Worm (Caenorhabditis elegans) whole organism, early embryonic: ENCODE measurements around the gene C16D9.1.

Experiments used
- F13C5.2 ChIP-seq: sonication (generic microtip); optimal IDR thresholded peaks from 2 replicates; lab custom pipeline; 2017; ENCODE audit warnings: mild to moderate bottlenecking, missing genetic modification characterization, inconsistent platforms, missing compliant biosample characterization
- pes-1 ChIP-seq: fragments of 200-800 bp; sonication (Bioruptor generic); IDR thresholded peaks from 2 replicates; pipeline ENCODE4 v1.3.6; 2022; ENCODE audit warnings: missing genetic modification reagents, missing genetic modification characterization, missing compliant biosample characterization

ce11 chrV:8253946-8254345 is 5.2 kb upstream of the C16D9.1 start:
- TF ChIP-seq pes-1 (GFP tag; lab: Robert Waterston, UW) (no peak), F13C5.2 (no peak)
